Worm (Caenorhabditis elegans): Measurements from ENCODE around the gene dlc-3.
"Not testable (repeated sequence)": the region's sequence is repeated elsewhere in the genome, so short reads cannot be mapped to it uniquely, and the experiment has no call there.

The dlc-3 gene

DNA sequence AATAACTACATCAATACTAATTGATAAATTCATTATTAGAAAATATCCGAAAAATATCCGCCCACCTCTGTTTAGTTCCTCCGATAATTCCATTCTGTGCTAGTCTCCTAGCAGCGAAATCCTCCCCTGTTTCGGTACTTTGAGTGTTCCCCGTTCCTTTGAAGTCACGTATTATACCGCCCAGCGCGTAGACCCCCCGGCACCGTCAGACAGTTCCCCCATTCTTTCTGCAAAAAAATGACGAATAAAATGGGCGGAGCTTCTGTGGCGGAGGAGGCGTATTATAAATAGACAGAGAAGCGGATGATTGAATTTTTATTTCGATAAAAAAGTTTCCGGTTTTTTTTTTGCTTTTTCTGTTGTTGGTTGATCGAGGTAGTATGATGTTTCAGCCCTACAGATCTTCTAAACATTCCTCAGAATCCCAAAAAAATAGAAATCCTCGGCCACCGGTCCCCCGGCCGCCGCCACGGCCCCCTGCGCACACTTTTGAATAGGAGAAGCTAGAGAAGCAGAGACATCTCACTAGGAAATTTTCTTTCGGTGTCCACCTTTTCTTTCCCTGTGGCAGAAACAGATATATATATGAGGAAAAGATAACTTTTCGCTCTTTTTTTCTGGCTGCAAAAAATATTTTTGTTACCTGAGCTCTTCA is 10.0 kb upstream of the dlc-3 start:
- peak; percentile 49 for TF ChIP-seq zfh-2 (GFP tag; conservative IDR thresholded peaks at IDR 0.05)
- no peak for TF ChIP-seq F39B2.1 (GFP tag; IDR thresholded peaks at IDR 0.05)
- TF ChIP-seq dpff-1 (tag; optimal IDR thresholded peaks at IDR 0.05): no peak
- TF ChIP-seq ccch-3 (GFP tag; optimal IDR thresholded peaks at IDR 0.05): no peak
- no peak for TF ChIP-seq xnd-1 (tag; optimal IDR thresholded peaks at IDR 0.05)
- no peak for TF ChIP-seq aptf-3 (GFP tag; IDR thresholded peaks at IDR 0.05)
- TF ChIP-seq egrh-3 (GFP tag; IDR thresholded peaks at IDR 0.05): no peak
- no peak for TF ChIP-seq zim-3 (tag; optimal IDR thresholded peaks at IDR 0.05)

DNA sequence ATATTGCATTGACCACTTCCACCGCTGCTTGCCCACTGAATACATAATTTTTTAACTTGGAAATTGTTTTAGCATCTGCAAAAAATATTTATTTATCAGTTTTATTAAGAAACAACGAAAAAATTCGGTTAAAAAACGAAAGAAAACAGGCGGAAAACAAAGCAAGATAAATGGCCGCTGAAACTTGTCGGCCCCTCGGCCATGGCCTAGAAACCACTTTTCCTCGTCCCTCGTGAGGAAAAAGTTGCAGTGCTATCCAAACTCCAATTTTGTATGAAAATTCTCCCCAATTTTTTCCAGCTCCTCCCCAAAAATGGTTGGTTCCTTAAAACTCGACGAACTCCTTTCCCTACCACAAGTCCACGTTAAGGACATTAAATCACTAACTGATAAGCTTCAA is 7.7 kb upstream of the dlc-3 start, which contains the start of gene Y10G11A.1:
Gene Y10G11A.1 (plus strand): TSS at position 301 of the 400 bp plus-strand sequence.
- not testable (repeated sequence) for TF ChIP-seq him-1 (tag; optimal IDR thresholded peaks at IDR 0.05); lin-40 (tag; optimal IDR thresholded peaks at IDR 0.05); Y67H2A.10 (GFP tag; conservative IDR thresholded peaks at IDR 0.05)

ce11 chrIV:16440446-16441049 is 8.5 kb downstream of the dlc-3 start:
- TF ChIP-seq attf-6 (GFP tag; IDR thresholded peaks at IDR 0.05): peak; percentile 90
- not testable (repeated sequence) for TF ChIP-seq snpc-4 (GFP tag; optimal IDR thresholded peaks at IDR 0.05)
- peak in 2 of 4 experiments; percentile 76 to 94 for TF ChIP-seq snpc-4 (tag; optimal IDR thresholded peaks at IDR 0.05)

- TF ChIP-seq aptf-3 (GFP tag; IDR thresholded peaks at IDR 0.05) (no peak), ztf-6 (GFP tag; IDR thresholded peaks at IDR 0.05) (no peak), Y67H2A.10 (GFP tag; conservative IDR thresholded peaks at IDR 0.05) (no peak), attf-6 (GFP tag; IDR thresholded peaks at IDR 0.05) (peak; percentile 68; the same call in 1 of the 2 replicates), ama-1 (optimal IDR thresholded peaks at IDR 0.05) (no peak), ama-1 (GFP tag; optimal IDR thresholded peaks at IDR 0.05) (no peak)
Measured at ce11 chrIV:16442963-16443362, 10.9 kb downstream of the dlc-3 start, which contains the start of gene dlc-4. Gene dlc-4 (plus strand): TSS chrIV:16443263.

DNA sequence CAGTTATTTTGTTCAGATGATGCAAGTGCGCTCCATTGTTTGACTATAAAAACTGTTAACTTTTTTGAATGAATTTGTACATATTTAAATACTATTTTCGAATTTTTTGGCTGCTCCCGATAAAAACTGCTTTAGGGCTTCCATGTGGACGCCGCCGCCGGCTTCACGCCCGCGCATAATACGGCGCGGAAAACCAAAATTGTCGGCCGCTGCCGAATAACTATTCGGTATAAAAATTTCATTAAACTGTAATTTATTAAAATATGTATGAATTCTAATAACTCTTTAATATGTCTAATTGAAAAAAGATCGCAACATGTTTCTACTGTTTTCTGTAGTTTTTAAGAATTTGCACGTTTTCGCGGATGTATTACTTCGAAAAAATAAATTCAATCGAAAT is 14.6 kb downstream of the dlc-3 start:
- no peak for TF ChIP-seq snpc-4 (GFP tag; optimal IDR thresholded peaks at IDR 0.05)
- TF ChIP-seq snpc-4 (tag; optimal IDR thresholded peaks at IDR 0.05): peak in 1 of 4 experiments; percentile 63
- TF ChIP-seq mes-4 (tag; optimal IDR thresholded peaks at IDR 0.05): no peak
- TF ChIP-seq nhr-120 (GFP tag; IDR thresholded peaks at IDR 0.05): no peak
- no peak for TF ChIP-seq hlh-26 (GFP tag; conservative IDR thresholded peaks at IDR 0.05)
- TF ChIP-seq attf-6 (GFP tag; IDR thresholded peaks at IDR 0.05): 0 out of 2 replicates have a peak, but pooled peaks have one; percentile 30
- no peak for TF ChIP-seq sdz-38 (tag; optimal IDR thresholded peaks at IDR 0.05)

DNA sequence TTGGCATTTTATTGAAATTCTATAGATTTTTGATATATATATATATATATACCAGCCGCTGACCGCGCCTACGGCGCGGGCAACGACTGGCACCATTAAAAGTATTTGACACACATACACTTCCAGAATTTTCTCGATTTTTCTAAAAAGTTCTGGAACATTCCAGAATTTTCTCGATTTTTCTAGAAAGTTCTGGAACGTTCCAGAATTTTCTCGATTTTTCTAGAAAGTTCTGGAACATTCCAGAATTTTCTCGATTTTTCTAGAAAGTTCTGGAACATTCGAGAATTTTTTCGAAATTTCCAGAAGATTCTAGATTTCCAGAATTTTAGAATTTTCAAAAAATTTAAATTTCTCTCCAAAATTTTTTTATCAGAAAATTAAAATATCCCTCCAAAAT is 26.3 kb downstream of the dlc-3 start:
- peak; percentile 79 for TF ChIP-seq cebp-1 (GFP tag; IDR thresholded peaks at IDR 0.05)
- not testable (repeated sequence) for TF ChIP-seq cebp-1 (tag; optimal IDR thresholded peaks at IDR 0.05)
- TF ChIP-seq ceh-58 (GFP tag; IDR thresholded peaks at IDR 0.05): peak; percentile 100
- TF ChIP-seq Y79H2A.3 (GFP tag; conservative IDR thresholded peaks at IDR 0.05): peak; percentile 98
- TF ChIP-seq hsf-1 (GFP tag; IDR thresholded peaks at IDR 0.05): peak; percentile 100
- peak; percentile 65 for TF ChIP-seq egrh-3 (GFP tag; IDR thresholded peaks at IDR 0.05)
- TF ChIP-seq Y95B8A.8 (GFP tag; IDR thresholded peaks at IDR 0.05): peak; percentile 98
- TF ChIP-seq attf-6 (GFP tag; IDR thresholded peaks at IDR 0.05): peak; percentile 98
- TF ChIP-seq B0019.2 (GFP tag; conservative IDR thresholded peaks at IDR 0.05): peak; percentile 96
- TF ChIP-seq cebp-2 (GFP tag; IDR thresholded peaks at IDR 0.05): peak; percentile 95; the same call in 1 of the 2 replicates
- TF ChIP-seq Y53F4B.3 (GFP tag; IDR thresholded peaks at IDR 0.05): peak; percentile 97
- peak; percentile 84; the same call in 1 of the 2 replicates for TF ChIP-seq Y67H2A.10 (GFP tag; conservative IDR thresholded peaks at IDR 0.05)
- peak; percentile 97 for TF ChIP-seq nfya-2 (GFP tag; IDR thresholded peaks at IDR 0.05)
